Worm (Caenorhabditis elegans) whole organism, young adult: Measurements from ENCODE around the gene dre-1.

Experiments
- B0019.2 ChIP-seq: fragments of 200-800 bp; sonication (Bioruptor generic); conservative IDR thresholded peaks from 2 replicates; pipeline ENCODE4 v1.3.6; 2022; ENCODE audit warnings: missing genetic modification reagents, missing genetic modification characterization, missing compliant biosample characterization
- B0336.3 ChIP-seq: fragments of 200-800 bp; sonication (Bioruptor generic); IDR thresholded peaks from 2 replicates; pipeline ENCODE4 v1.3.6; 2022; ENCODE audit warnings: missing genetic modification characterization, missing compliant biosample characterization
- C06A6.2 ChIP-seq: fragments of 200-800 bp; sonication (Bioruptor generic); conservative IDR thresholded peaks from 2 replicates; pipeline ENCODE4 v1.3.6; 2022; ENCODE audit warnings: missing genetic modification characterization, missing compliant biosample characterization
- D2030.7 ChIP-seq: fragments of 200-800 bp; sonication (Bioruptor generic); IDR thresholded peaks from 2 replicates; pipeline ENCODE4 v1.3.6; 2022; ENCODE audit warnings: missing genetic modification reagents, missing genetic modification characterization, missing compliant biosample characterization
- F10E7.11 ChIP-seq: sonication (generic microtip); optimal IDR thresholded peaks from 2 replicates; lab custom pipeline; 2017; ENCODE audit warnings: mild to moderate bottlenecking, missing genetic modification characterization, moderate library complexity, missing compliant biosample characterization
- F39B2.1 ChIP-seq: fragments of 200-800 bp; sonication (Bioruptor generic); IDR thresholded peaks from 2 replicates; pipeline ENCODE4 v1.3.6; 2022; ENCODE audit warnings: missing genetic modification reagents, missing genetic modification characterization, missing compliant biosample characterization
- F52B5.7 ChIP-seq: sonication (generic microtip); optimal IDR thresholded peaks from 2 replicates; lab custom pipeline; 2016; ENCODE audit warnings: mild to moderate bottlenecking, missing genetic modification characterization, missing compliant biosample characterization
- T07F8.4 ChIP-seq: sonication (generic microtip); optimal IDR thresholded peaks from 2 replicates; lab custom pipeline; 2016; ENCODE audit warnings: mild to moderate bottlenecking, missing genetic modification characterization, moderate library complexity, missing compliant biosample characterization
- Y79H2A.3 ChIP-seq: fragments of 200-800 bp; sonication (Bioruptor generic); conservative IDR thresholded peaks from 2 replicates; pipeline ENCODE4 v1.3.6; 2022; ENCODE audit warnings: missing genetic modification reagents, missing genetic modification characterization, missing compliant biosample characterization
- Y95B8A.8 ChIP-seq: fragments of 200-800 bp; sonication (Bioruptor generic); IDR thresholded peaks from 2 replicates; pipeline ENCODE4 v1.3.6; 2022; ENCODE audit warnings: missing genetic modification reagents, missing genetic modification characterization, missing compliant biosample characterization
- atf-7 ChIP-seq: sonication (generic microtip); optimal IDR thresholded peaks from 2 replicates; lab custom pipeline; 2017; ENCODE audit warnings: mild to moderate bottlenecking, missing genetic modification characterization, missing compliant biosample characterization
- attf-5 ChIP-seq: fragments of 200-800 bp; sonication (Bioruptor generic); optimal IDR thresholded peaks from 2 replicates; lab custom pipeline; 2018; ENCODE audit warnings: mild to moderate bottlenecking, missing genetic modification characterization, missing compliant biosample characterization
- cebp-1 ChIP-seq, 2 experiments: fragments of 200-800 bp in 1 of 2; sonication (Bioruptor generic) in 1 of 2; sonication (generic microtip) in 1 of 2; IDR thresholded peaks in 1 of 2; optimal IDR thresholded peaks in 1 of 2; 2 replicates each; pipeline versions ENCODE4 v1.3.6 to Lab custom; 2017 to 2022; ENCODE audit warnings: missing compliant biosample characterization in 2 of 2, missing genetic modification characterization in 2 of 2, mild to moderate bottlenecking in 1 of 2, missing genetic modification reagents in 1 of 2, moderate library complexity in 1 of 2
- dox-1 ChIP-seq: fragments of 200-800 bp; sonication (Bioruptor generic); IDR thresholded peaks from 2 replicates; pipeline ENCODE4 v1.3.6; 2022; ENCODE audit warnings: missing genetic modification reagents, missing genetic modification characterization, missing compliant biosample characterization
- efl-1 ChIP-seq: fragments of 150-350 bp; optimal IDR thresholded peaks from 2 replicates; lab custom pipeline; 2014; ENCODE audit warnings: missing biosample characterization, missing genetic modification reagents, missing genetic modification characterization
- egl-44 ChIP-seq: fragments of 200-800 bp; sonication (Bioruptor generic); IDR thresholded peaks from 2 replicates; pipeline ENCODE4 v1.3.6; 2022; ENCODE audit warnings: missing genetic modification reagents, missing genetic modification characterization, missing compliant biosample characterization
- egrh-3 ChIP-seq: fragments of 200-800 bp; sonication (Bioruptor generic); IDR thresholded peaks from 2 replicates; pipeline ENCODE4 v1.3.6; 2022; ENCODE audit warnings: missing genetic modification reagents, missing genetic modification characterization, missing compliant biosample characterization
- ets-4 ChIP-seq: fragments of 200-800 bp; sonication (Bioruptor generic); optimal IDR thresholded peaks from 2 replicates; lab custom pipeline; 2018; ENCODE audit warnings: mild to moderate bottlenecking, missing genetic modification characterization, missing compliant biosample characterization
- him-1 ChIP-seq: sonication (generic microtip); optimal IDR thresholded peaks from 2 replicates; lab custom pipeline; 2016; ENCODE audit warnings: missing genotype, missing genetic modification reagents, missing genetic modification characterization, missing compliant biosample characterization
- hlh-12 ChIP-seq: sonication (generic microtip); optimal IDR thresholded peaks from 2 replicates; lab custom pipeline; 2016; ENCODE audit warnings: missing genetic modification characterization, missing compliant biosample characterization
- hmg-1.2 ChIP-seq: fragments of 200-800 bp; sonication (Bioruptor generic); IDR thresholded peaks from 2 replicates; pipeline ENCODE4 v1.3.6; 2022; ENCODE audit warnings: missing genetic modification reagents, missing genetic modification characterization, missing compliant biosample characterization
- hrde-1 ChIP-seq: sonication (generic microtip); optimal IDR thresholded peaks from 2 replicates; lab custom pipeline; 2016; ENCODE audit warnings: missing genetic modification characterization, mild to moderate bottlenecking, missing compliant biosample characterization, moderate library complexity, missing genotype, missing genetic modification reagents, borderline replicate concordance
- lin-26 ChIP-seq: fragments of 200-800 bp; sonication (Bioruptor generic); IDR thresholded peaks from 2 replicates; pipeline ENCODE4 v1.3.6; 2022; ENCODE audit warnings: missing genetic modification reagents, missing genetic modification characterization, missing compliant biosample characterization
- lin-35 ChIP-seq, 3 experiments: fragments of 150-350 bp in 2 of 3; sonication (generic microtip) in 1 of 3; optimal IDR thresholded peaks; 2 replicates each; lab custom pipeline; 2014 to 2018; ENCODE audit warnings: missing biosample characterization in 3 of 3, missing genetic modification characterization in 3 of 3, missing genetic modification reagents in 3 of 3
- lin-40 ChIP-seq: sonication (generic microtip); optimal IDR thresholded peaks from 2 replicates; lab custom pipeline; 2016; ENCODE audit warnings: missing genetic modification characterization, mild to moderate bottlenecking, missing compliant biosample characterization, missing genotype, missing genetic modification reagents
- madf-3 ChIP-seq: fragments of 200-800 bp; sonication (Bioruptor generic); IDR thresholded peaks from 2 replicates; pipeline ENCODE4 v1.3.6; 2022; ENCODE audit warnings: missing genetic modification reagents, missing genetic modification characterization, missing compliant biosample characterization
- madf-6 ChIP-seq: fragments of 200-800 bp; sonication (Bioruptor generic); IDR thresholded peaks from 2 replicates; pipeline ENCODE4 v1.3.6; 2022; ENCODE audit warnings: missing genetic modification reagents, missing genetic modification characterization, missing compliant biosample characterization
- mcd-1 ChIP-seq: fragments of 200-800 bp; sonication (Bioruptor generic); IDR thresholded peaks from 2 replicates; pipeline ENCODE4 v1.3.6; 2022; ENCODE audit warnings: missing genetic modification reagents, missing genetic modification characterization, missing compliant biosample characterization
- mel-28 ChIP-seq: sonication (generic microtip); optimal IDR thresholded peaks from 2 replicates; lab custom pipeline; 2016; ENCODE audit warnings: borderline replicate concordance, mild to moderate bottlenecking, missing genetic modification characterization, missing compliant biosample characterization
- nfya-2 ChIP-seq: fragments of 200-800 bp; sonication (Bioruptor generic); IDR thresholded peaks from 2 replicates; pipeline ENCODE4 v1.3.6; 2022; ENCODE audit warnings: missing genetic modification reagents, missing genetic modification characterization, missing compliant biosample characterization
- nhr-120 ChIP-seq: fragments of 200-800 bp; sonication (Bioruptor generic); IDR thresholded peaks from 2 replicates; pipeline ENCODE4 v1.3.6; 2022; ENCODE audit warnings: missing genetic modification characterization, missing compliant biosample characterization
- nhr-80 ChIP-seq: sonication (generic microtip); optimal IDR thresholded peaks from 2 replicates; lab custom pipeline; 2016; ENCODE audit warnings: missing genetic modification characterization, missing compliant biosample characterization
- nhr-90 ChIP-seq: sonication (generic microtip); optimal IDR thresholded peaks from 2 replicates; lab custom pipeline; 2016; ENCODE audit warnings: missing genotype, mild to moderate bottlenecking, missing genetic modification characterization, missing compliant biosample characterization
- pbrm-1 ChIP-seq: fragments of 200-800 bp; sonication (Bioruptor generic); IDR thresholded peaks from 2 replicates; pipeline ENCODE4 v1.3.6; 2022; ENCODE audit warnings: missing genetic modification reagents, missing genetic modification characterization, missing compliant biosample characterization
- rpc-1 ChIP-seq, 2 experiments: fragments of 150-350 bp in 1 of 2; sonication (generic microtip) in 1 of 2; optimal IDR thresholded peaks; 2 replicates each; lab custom pipeline; 2014 to 2018; ENCODE audit warnings: missing biosample characterization in 1 of 2, missing genetic modification characterization in 1 of 2, missing genetic modification reagents in 1 of 2, missing genotype in 1 of 2
- snpc-1.1 ChIP-seq: sonication (generic microtip); optimal IDR thresholded peaks from 2 replicates; lab custom pipeline; 2017; ENCODE audit warnings: missing genetic modification characterization, mild to moderate bottlenecking, missing compliant biosample characterization, antibody characterized with exemption, moderate library complexity, missing genotype, missing genetic modification reagents; ENCODE audit not compliant: insufficient read depth
- tbp1 ChIP-seq: fragments of 200-800 bp; sonication (Bioruptor generic); optimal IDR thresholded peaks from 2 replicates; lab custom pipeline; 2018; ENCODE audit warnings: mild to moderate bottlenecking, missing genetic modification characterization, missing compliant biosample characterization
- zfh-2 ChIP-seq: fragments of 200-800 bp; sonication (Bioruptor generic); conservative IDR thresholded peaks from 2 replicates; pipeline ENCODE4 v1.3.6; 2022; ENCODE audit warnings: missing genetic modification reagents, missing genetic modification characterization, missing compliant biosample characterization
- ztf-22 ChIP-seq: fragments of 200-800 bp; sonication (Bioruptor generic); optimal IDR thresholded peaks from 2 replicates; lab custom pipeline; 2018; ENCODE audit warnings: mild to moderate bottlenecking, missing genetic modification characterization, moderate library complexity, missing compliant biosample characterization

Gene dre-1

DNA sequence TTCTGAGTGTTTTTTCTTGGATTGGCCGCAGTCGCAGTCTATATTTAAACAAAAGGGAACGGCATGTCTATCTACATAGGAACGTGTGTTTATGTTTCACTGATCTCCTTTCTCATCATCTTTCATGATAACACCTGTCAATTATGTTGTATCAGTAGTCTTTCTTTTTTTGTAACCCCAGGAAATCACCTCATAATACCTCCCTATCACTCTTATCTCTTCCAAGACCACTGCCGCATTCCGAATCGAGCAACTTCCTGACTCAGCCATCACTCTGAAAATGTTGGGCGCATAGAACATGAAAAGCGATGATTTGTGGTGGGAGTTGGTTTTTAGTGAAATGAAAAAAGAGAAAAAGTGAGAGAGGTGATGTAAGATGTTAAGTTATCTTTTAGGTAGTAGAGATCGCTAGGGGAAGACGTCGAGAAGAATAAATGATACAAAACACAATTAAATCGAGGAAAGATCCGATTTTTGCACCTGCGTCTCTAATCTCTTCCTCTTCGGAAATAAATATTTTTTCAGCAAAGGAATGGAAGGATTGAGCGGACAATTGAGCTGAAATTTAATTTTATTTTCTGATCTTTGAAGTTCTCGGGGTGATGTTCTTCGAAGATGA lies 23.3 kb downstream of the dre-1 start (continued):
- TF ChIP-seq tbp1 (GFP tag; lab: Kevin White, UChicago) (peak; percentile 0), mcd-1 (GFP tag; lab: Robert Waterston, UW) (no peak), lin-35 (GFP tag; optimal IDR thresholded peaks at IDR 0.05; lab: Kevin White, UChicago) (no peak), efl-1 (GFP tag; lab: Kevin White, UChicago) (no peak), hrde-1 (no peak), B0336.3 (GFP tag; lab: Robert Waterston, UW) (0 out of 2 replicates have a peak, but pooled peaks have one; percentile 16), C06A6.2 (GFP tag; lab: Robert Waterston, UW) (no peak), B0019.2 (no peak), atf-7 (peak; percentile 68), F52B5.7 (tag; lab: Kevin White, UChicago) (no peak), F39B2.1 (GFP tag; lab: Robert Waterston, UW) (no peak), lin-26 (no peak), nhr-90 (tag; lab: Kevin White, UChicago) (peak; percentile 4), ets-4 (peak; percentile 94), rpc-1 (optimal IDR thresholded peaks at IDR 0.05; lab: Kevin White, UChicago) (no peak), rpc-1 (tag; optimal IDR thresholded peaks at IDR 0.05; lab: Kevin White, UChicago) (no peak), nhr-80 (tag; lab: Kevin White, UChicago) (peak; percentile 99), madf-3 (no peak), Y95B8A.8 (no peak), hlh-12 (no peak), mel-28 (tag; lab: Kevin White, UChicago) (no peak), egrh-3 (no peak), attf-5 (GFP tag; lab: Kevin White, UChicago) (no peak), lin-40 (no peak), Y79H2A.3 (no peak), egl-44 (GFP tag; lab: Robert Waterston, UW) (peak; percentile 49; the same call in 1 of the 2 replicates), him-1 (tag; lab: Kevin White, UChicago) (no peak), D2030.7 (no peak), ztf-22 (peak; percentile 83), F10E7.11 (tag; lab: Kevin White, UChicago) (no peak), pbrm-1 (no peak), snpc-1.1 (no peak), dox-1 (GFP tag; lab: Robert Waterston, UW) (peak; percentile 72), cebp-1 (GFP tag; IDR thresholded peaks at IDR 0.05; lab: Robert Waterston, UW) (no peak), cebp-1 (tag; optimal IDR thresholded peaks at IDR 0.05; lab: Kevin White, UChicago) (peak; percentile 23)

DNA sequence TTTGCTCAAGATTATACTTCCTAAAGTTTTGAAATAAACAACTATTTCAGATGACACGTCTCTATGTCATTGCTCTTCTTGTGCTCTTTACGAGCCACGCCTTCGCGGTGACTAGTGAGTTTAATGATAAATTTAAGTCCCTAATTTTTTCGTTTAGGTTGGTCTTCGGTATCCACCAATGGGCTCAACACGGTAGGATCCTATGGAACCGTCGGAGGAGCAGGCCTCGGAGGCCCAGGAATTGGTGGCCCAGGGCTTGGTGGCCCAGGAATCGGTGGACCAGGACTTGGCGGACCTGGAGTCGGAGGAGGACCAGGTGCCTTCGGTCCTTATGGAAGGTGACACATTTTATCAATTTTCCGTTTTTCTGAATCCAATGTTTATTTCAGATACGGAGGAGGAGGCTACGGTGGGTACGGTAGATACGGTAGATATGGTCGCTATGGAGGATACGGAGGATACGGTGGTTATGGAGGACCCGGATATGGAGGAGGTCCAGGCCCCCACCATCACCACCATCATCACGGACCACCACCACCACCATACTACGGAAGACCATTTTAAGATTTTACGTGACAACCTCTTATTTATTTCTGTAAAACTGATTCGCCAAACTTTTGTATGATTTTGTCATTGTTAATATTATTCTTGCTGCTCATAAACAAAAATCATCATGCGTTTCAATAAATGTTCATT lies 25.8 kb downstream of the dre-1 start, which contains the start of the genes F46E10.2 and F46E10.18:
F46E10.2 (plus strand) TSS at position 51 of the 696 bp plus-strand sequence.
F46E10.18 (plus strand) TSS at position 646 of the 696 bp plus-strand sequence.
- TF ChIP-seq hmg-1.2 (0 out of 2 replicates have a peak, but pooled peaks have one; percentile 6), T07F8.4 (tag; lab: Kevin White, UChicago) (no peak), madf-6 (GFP tag; lab: Robert Waterston, UW) (no peak), nfya-2 (GFP tag; lab: Robert Waterston, UW) (no peak), egrh-3 (peak; percentile 31; the same call in 1 of the 2 replicates), zfh-2 (GFP tag; lab: Robert Waterston, UW) (peak; percentile 84), nhr-120 (0 out of 2 replicates have a peak, but pooled peaks have one; percentile 46)
